Worm (Caenorhabditis elegans): ENCODE results near the gene hgap-2.

DNA sequence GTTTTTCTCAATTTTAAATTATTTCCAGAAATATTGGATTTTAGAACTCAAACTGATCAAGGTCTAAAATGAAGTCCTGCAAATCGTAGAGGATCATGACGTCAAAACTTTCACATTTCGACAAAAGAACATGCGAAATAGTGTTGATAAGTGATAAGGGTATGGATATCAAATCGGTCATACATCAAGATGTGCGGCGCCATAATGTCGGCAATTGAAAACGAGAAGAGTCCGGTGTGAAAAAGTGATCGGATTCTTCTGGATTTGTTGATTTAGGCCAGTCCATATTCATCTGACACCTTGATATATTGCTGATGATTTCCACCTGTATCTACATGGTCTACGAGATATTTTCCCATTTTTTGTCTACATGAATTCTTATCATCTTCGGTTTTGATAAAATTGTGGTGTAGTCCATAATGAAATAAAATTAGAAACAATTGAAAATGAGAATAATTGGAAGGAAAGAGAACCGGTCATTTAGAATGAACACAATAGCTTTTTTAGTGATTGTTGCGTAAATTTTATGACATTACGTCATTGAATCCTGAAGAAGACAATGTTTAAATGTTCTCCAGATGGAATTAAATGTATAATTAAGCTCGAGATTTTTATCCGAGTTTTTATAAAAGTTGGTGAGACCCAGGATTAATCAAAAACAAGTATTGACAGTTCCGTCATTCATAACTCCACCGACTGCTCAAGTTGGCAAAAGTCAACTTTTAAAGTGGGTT lies 46.4 kb upstream of the hgap-2 start:
- TF ChIP-seq dao-5 (tag; optimal IDR thresholded peaks at IDR 0.05) (no peak), him-1 (tag; optimal IDR thresholded peaks at IDR 0.05) (no peak), W03F9.2 (tag; optimal IDR thresholded peaks at IDR 0.05) (no peak)
